Fruit fly (Drosophila melanogaster): ENCODE results near the gene CG2200.

The CG2200 gene

DNA sequence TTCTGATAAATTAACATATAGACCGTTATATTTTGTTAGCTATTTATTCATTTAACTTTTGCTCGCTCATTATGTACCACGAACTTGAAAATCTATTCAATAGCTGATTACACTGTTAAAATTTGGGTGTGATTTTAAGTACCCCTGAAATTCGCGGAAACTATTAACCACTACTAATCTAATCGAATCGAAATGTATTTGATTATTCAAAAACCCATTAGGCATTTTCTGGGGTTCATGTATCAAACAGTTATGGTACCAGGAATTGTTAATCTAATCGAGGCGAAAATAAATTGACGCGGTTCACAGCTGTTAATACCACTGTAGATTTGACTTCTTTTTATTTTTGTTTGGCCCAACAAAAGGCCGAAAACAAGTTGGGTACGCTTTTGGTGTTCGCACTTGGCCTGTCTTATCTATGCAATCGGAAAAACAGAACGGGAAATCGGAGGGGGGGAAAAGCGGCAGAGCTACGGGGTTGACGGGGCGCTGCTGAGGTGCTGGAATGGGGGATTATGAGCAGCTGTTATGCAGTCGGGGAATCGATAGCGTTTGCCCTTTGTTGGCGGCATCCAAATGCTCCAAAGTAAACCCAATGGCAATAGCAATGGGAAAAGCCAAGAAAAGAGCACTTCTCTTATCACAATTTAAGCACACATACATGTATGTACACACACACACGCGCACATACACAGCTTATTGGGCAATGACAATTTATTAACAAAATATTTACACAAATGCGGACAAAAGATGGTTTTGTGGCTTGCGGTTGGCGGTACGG, 5.9 kb upstream of the CG2200 start (continued):
- TF ChIP-seq Oaz (GFP tag; IDR thresholded peaks at IDR 0.05), result no peak
- TF ChIP-seq CG15073 (GFP tag; optimal IDR thresholded peaks at IDR 0.05), result no peak
- TF ChIP-seq CG18011 (GFP tag; optimal IDR thresholded peaks at IDR 0.05), result no peak
- no peak for TF ChIP-seq NFAT (GFP tag; IDR thresholded peaks at IDR 0.05)
- no peak for TF ChIP-seq sc (optimal IDR thresholded peaks at IDR 0.05)
- no peak for TF ChIP-seq sc (GFP tag; optimal IDR thresholded peaks at IDR 0.05)
- TF ChIP-seq CG5180 (GFP tag; optimal IDR thresholded peaks at IDR 0.05), result no peak
- TF ChIP-seq CG11456 (GFP tag; IDR thresholded peaks at IDR 0.05), result no peak
- TF ChIP-seq repo (GFP tag; optimal IDR thresholded peaks at IDR 0.05), result no peak
- TF ChIP-seq ftz-f1 (GFP tag; optimal IDR thresholded peaks at IDR 0.05), result no peak
- TF ChIP-seq Jarid2 (GFP tag; optimal IDR thresholded peaks at IDR 0.05), result no peak
- TF ChIP-seq Hr51 (GFP tag; optimal IDR thresholded peaks at IDR 0.05), result peak in 1 of 2 experiments; percentile 44
- TF ChIP-seq gce (GFP tag; IDR thresholded peaks at IDR 0.05), result no peak
- TF ChIP-seq ken (GFP tag; IDR thresholded peaks at IDR 0.05), result no peak
- TF ChIP-seq CG7928 (GFP tag; optimal IDR thresholded peaks at IDR 0.05), result no peak
- TF ChIP-seq Aef1 (GFP tag; IDR thresholded peaks at IDR 0.05), result no peak
- no peak for TF ChIP-seq slou (GFP tag; optimal IDR thresholded peaks at IDR 0.05)
- peak; percentile 29 for TF ChIP-seq nmo (GFP tag; optimal IDR thresholded peaks at IDR 0.05)
- peak; percentile 30 for TF ChIP-seq D19B (GFP tag; optimal IDR thresholded peaks at IDR 0.05)
- TF ChIP-seq pfk (GFP tag; optimal IDR thresholded peaks at IDR 0.05), result no peak
- TF ChIP-seq ranshi (GFP tag; IDR thresholded peaks at IDR 0.05), result no peak
- no peak for TF ChIP-seq Hr3 (GFP tag; optimal IDR thresholded peaks at IDR 0.05)
- TF ChIP-seq pros (GFP tag; optimal IDR thresholded peaks at IDR 0.05), result peak; percentile 24
- TF ChIP-seq fru (optimal IDR thresholded peaks at IDR 0.05), result no peak
- no peak for TF ChIP-seq CG16863 (GFP tag; optimal IDR thresholded peaks at IDR 0.05)
- peak; percentile 14 for TF ChIP-seq CG4820 (GFP tag; optimal IDR thresholded peaks at IDR 0.05)
- TF ChIP-seq gsb-n (tag; optimal IDR thresholded peaks at IDR 0.05), result no peak
- no peak for TF ChIP-seq CG4730 (GFP tag; IDR thresholded peaks at IDR 0.05)
- TF ChIP-seq Fer1 (GFP tag; optimal IDR thresholded peaks at IDR 0.05), result peak; percentile 5
- TF ChIP-seq caup (GFP tag; optimal IDR thresholded peaks at IDR 0.05; ENCODE audit: severe bottlenecking), result no peak
- TF ChIP-seq Dip2 (GFP tag; IDR thresholded peaks at IDR 0.05), result no peak
- no peak for TF ChIP-seq toy (GFP tag; IDR thresholded peaks at IDR 0.05)
- no peak for TF ChIP-seq CG18599 (GFP tag; optimal IDR thresholded peaks at IDR 0.05)
- TF ChIP-seq lbe (GFP tag; optimal IDR thresholded peaks at IDR 0.05), result no peak
- TF ChIP-seq CG15696 (tag; optimal IDR thresholded peaks at IDR 0.05), result peak; percentile 1
- TF ChIP-seq Vsx1 (GFP tag; optimal IDR thresholded peaks at IDR 0.05), result no peak
- no peak for TF ChIP-seq HmgD (GFP tag; optimal IDR thresholded peaks at IDR 0.05)
- no peak for TF ChIP-seq Opbp (GFP tag; IDR thresholded peaks at IDR 0.05; ENCODE audit: partially characterized antibody)
- no peak for TF ChIP-seq CG10321 (GFP tag; IDR thresholded peaks at IDR 0.05)
- no peak for TF ChIP-seq CG6272 (GFP tag; IDR thresholded peaks at IDR 0.05)
- no peak for TF ChIP-seq sqz (GFP tag; optimal IDR thresholded peaks at IDR 0.05)
- TF ChIP-seq schlank (tag; optimal IDR thresholded peaks at IDR 0.05), result no peak
- peak; percentile 14; the same call in 1 of the 2 replicates for TF ChIP-seq CG14014 (GFP tag; IDR thresholded peaks at IDR 0.05)
- TF ChIP-seq vfl (GFP tag; optimal IDR thresholded peaks at IDR 0.05), result no peak
- TF ChIP-seq trem (tag; optimal IDR thresholded peaks at IDR 0.05), result no peak
- no peak for TF ChIP-seq fd3F (GFP tag; optimal IDR thresholded peaks at IDR 0.05)
- TF ChIP-seq CG10979 (tag; optimal IDR thresholded peaks at IDR 0.05), result peak; percentile 26
- no peak for TF ChIP-seq CG3838 (GFP tag; optimal IDR thresholded peaks at IDR 0.05)
- no peak for TF ChIP-seq CG13287 (GFP tag; IDR thresholded peaks at IDR 0.05; ENCODE audit: partially characterized antibody)
- TF ChIP-seq inv (GFP tag; IDR thresholded peaks at IDR 0.05; ENCODE audit: partially characterized antibody), result no peak

Measured in whole organism, embryonic.